Fruit fly (Drosophila melanogaster) S2 (cell line): ENCODE results near the gene Mtr4.

ENCODE experiments used
- CG8478 ChIP-seq: fragments of >200 bp; optimal IDR thresholded peaks from 2 replicates; lab custom pipeline; 2018
- CTCF ChIP-seq, 2 experiments: fragments of >200 bp; optimal IDR thresholded peaks; 2 replicates each; lab custom pipeline; 2018

Gene Mtr4

DNA sequence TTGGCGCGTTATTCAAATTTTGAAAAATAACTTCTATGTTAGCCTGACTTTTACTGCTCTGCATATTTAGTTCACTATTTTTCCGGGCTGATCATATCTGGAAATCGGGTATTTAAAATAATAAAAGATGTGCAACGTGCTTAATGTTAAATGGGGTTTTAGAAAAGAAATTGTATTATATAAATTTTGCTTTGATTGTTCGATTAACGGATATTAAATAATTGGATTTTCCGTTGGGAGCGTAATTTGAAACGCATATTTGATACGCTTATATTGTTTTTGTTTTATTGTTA, 3.9 kb upstream of the Mtr4 start:
- no peak for TF ChIP-seq CG8478 (lab: Kevin White, UChicago)
- no peak for TF ChIP-seq CTCF (optimal IDR thresholded peaks at IDR 0.05; lab: Kevin White, UChicago)

DNA sequence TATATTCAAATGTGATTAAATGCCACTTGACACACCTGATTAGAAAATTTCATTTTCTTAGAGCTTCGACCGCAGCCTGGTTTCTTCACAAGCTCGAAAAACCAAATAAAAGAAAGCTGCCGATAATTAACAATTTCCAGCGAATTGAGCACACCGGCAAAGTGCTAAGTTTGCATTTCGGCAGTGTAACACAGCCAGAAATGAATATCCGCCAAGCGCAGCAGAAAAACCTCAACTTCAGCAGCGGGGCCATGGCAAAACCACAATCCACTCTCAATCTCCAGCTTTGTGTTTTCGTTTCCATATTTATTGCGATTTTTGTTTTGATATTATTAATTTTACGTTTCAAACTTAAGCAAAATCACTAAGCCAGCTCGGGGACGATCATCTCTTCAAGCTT, 2.8 kb upstream of the Mtr4 start:
- TF ChIP-seq CTCF (optimal IDR thresholded peaks at IDR 0.05; lab: Kevin White, UChicago) (no peak), CG8478 (lab: Kevin White, UChicago) (no peak)

DNA sequence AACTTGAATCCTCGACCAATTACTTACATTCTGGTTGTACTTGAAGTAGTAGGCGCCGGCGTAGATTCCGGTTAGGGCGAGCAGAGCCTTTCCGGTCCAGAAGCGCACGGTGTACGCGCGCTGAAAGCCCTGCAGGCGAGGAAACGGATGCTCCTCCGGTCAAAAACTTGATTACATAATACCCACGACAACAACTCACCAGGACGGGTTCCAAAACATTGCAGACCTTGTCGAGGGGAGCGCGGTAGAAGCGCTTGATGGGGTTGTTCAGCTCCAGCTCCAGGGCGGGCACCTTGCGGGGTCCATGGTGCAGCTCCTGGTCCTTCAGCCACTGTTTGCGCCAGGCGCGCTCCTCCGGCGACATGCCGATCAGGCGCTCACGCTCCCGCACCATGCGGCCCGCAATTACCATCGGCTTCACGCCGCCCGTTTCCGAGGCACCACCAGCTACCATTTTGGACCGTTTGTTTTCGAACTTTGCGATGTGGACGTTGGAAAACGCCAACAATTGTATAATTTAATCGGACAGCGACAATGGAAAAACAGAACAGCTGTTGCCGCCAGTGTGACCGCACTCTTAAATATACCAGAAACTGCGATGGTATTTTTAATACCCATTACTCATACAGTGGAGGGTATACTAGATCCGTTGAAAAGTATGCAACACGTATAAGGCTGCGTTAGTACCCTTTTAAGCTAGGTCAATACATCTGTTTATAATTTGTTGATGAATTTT, 1.4 kb upstream of the Mtr4 start, which contains the start of gene ND-B17:
TSS of gene ND-B17 (minus strand) at position 556 of the 736 bp plus-strand sequence.
- TF ChIP-seq CTCF (optimal IDR thresholded peaks at IDR 0.05; lab: Kevin White, UChicago) (no peak), CG8478 (lab: Kevin White, UChicago) (no peak)

DNA sequence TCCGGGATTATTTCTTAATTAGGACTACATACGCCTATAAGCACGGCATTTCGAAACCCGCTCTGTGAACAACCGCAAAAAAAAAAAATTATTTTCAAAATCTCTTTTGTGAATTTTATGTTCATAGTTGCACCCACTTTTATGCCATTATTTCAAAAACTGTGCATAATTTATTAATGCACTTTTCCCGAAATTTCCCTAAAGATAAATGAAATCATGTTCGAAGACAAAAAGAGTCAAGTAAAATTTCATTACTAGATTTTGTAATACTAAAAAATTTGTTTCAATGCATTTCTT, 856 bp upstream of the Mtr4 start:
- TF ChIP-seq CG8478 (lab: Kevin White, UChicago), result no peak
- TF ChIP-seq CTCF (optimal IDR thresholded peaks at IDR 0.05; lab: Kevin White, UChicago), result no peak

DNA sequence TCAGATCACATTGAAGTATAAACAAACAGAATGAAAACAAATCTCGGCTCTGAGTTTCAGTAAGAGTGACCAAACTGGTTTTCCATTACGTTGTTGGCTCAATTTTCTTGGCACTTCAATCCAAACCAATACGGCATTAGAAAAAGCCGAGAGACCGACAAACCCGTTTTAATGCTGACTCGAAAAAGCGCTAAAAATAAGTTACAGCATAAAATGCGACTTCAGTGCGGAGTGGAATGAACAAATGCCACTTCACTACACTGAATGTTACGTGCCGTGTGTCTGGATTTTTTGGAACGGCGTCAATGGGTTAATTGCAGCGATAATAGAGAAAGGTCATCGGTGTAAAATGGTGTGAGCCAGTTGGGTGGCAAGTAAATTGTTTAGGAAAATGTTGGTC, 8.6 kb downstream of the Mtr4 start:
- TF ChIP-seq CG8478 (lab: Kevin White, UChicago) (no peak), CTCF (optimal IDR thresholded peaks at IDR 0.05; lab: Kevin White, UChicago) (no peak)

DNA sequence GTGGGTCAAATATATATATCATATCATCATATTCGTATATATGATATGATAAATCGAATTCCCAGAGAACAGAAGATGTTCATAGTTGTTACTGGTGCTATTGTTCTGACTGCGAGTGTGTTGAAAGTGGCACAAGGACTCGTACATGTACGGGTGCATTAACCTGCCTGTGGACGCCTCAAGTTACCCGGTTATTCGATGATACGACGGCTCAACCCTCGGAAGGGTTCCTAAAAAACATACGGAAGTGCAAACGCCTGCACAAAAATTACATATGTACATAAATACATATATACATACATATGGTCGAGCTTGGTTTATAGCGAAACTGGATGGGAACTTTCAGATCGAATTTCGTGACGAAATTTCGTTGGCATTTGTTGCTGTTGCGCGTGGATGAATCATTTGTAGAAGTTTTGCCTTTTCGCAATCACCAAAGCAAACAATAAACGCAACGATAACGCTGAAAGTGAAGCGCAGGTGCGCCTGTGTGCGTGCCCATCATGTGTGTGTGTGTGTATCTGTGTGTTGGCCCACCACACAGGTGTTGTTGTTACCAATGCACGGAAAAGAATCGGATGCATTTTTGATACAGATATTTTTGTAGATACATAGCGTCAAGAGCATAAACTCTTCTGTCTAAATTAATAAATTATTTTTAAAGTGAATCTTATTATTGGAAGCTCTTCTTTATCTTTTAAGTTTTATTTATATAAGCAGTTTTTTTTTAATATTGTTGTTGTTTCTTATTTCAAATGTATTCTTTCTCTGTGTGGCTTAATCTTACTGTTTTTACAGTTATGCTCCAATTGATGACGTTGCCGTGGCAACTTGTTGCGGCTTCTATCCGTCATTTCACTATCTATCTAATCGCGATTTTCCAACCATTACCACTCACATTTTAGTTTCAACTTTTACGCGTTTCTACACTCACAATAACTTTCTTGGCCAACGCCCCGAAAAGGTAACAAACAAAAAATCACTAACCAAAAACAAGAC, 9.6 kb downstream of the Mtr4 start:
- TF ChIP-seq CG8478 (lab: Kevin White, UChicago) (no peak), CTCF (optimal IDR thresholded peaks at IDR 0.05; lab: Kevin White, UChicago) (no peak)

DNA sequence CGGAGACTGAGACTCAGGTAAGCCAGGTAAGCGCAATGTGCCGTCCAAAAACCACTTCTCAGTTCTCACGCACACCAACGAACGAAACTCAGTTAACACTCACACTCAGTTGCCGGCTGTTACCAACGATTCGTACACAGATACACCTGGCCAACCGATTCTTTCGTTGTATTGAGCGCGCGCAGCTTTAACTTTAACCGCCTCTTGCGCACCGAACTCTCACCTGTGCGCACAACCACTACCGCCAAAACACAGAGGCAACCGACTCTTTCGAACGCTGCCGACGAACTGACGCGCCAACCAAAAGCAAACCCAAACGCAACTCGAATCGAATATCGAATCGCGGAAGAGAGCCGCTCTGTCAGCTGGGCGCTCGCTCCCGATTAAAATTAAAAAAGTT, 10.4 kb downstream of the Mtr4 start, which contains the start of gene Gli:
TSS of gene Gli (minus strand) at position 293 of the 400 bp plus-strand sequence.
- no peak for TF ChIP-seq CTCF (optimal IDR thresholded peaks at IDR 0.05; lab: Kevin White, UChicago)
- no peak for TF ChIP-seq CG8478 (lab: Kevin White, UChicago)

DNA sequence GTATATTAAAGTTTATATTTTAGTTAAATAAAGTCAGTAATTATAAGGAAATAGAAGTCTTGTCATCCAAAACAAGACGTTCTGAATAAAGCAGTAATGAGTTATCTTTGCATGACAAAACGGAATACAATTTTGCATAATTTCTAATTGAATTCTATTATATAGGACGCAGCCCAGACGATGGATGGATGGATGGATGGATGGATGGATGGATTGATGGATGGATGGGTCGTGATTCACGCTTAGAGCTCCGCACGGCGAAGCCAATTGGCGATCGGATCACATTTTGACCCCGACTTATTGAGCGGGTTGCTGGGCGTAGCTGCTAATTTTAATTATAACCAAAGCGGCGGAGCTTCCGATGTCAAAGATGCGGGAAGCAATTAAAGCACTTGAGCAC, 11.3 kb downstream of the Mtr4 start:
- TF ChIP-seq CTCF (optimal IDR thresholded peaks at IDR 0.05; lab: Kevin White, UChicago) (no peak), CG8478 (lab: Kevin White, UChicago) (no peak)

DNA sequence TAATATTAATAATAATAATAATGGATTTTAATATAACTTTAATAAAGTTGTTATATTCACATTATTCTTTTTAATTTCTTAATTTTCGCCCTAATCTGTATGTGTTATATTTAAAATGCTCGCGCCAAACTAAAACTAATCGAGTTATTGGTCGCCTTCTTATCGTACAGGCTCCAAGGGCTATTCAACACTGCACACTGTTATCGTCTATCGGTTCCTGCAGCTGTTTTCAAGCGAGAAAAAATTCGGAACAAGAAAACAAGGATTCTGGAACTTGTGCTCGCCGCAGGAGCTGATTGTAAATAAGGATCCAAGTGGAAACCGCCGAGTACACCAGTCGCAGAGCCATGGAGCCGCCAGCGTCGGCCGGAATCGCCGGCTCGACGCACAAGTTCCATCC, 12.0 kb downstream of the Mtr4 start, which contains the start of gene CG3793:
TSS of gene CG3793 (plus strand) at position 192 of the 400 bp plus-strand sequence.
- no peak for TF ChIP-seq CTCF (optimal IDR thresholded peaks at IDR 0.05; lab: Kevin White, UChicago)
- no peak for TF ChIP-seq CG8478 (lab: Kevin White, UChicago)

DNA sequence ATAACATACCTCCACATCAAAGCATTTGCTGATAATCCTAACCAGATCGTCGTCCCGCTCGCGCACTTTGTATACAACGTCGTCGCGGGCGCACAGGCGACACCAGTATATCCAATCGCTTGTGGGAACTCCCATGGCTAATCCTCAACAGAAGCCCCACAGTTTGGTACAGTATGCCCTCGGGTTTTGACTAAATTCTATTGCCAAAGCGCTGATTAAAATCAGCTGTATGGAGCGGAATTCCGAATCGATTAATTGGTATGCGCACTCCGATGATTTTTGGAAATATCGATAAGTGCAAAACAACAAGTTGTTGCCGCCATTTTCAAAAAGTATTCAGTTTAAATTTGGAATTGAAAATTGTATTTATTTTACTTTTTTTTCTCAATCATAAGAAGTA, 16.0 kb downstream of the Mtr4 start, which contains the start of gene wek:
TSS of gene wek (minus strand) at position 253 of the 400 bp plus-strand sequence.
- TF ChIP-seq CG8478 (lab: Kevin White, UChicago) (no peak), CTCF (optimal IDR thresholded peaks at IDR 0.05; lab: Kevin White, UChicago) (no peak)

DNA sequence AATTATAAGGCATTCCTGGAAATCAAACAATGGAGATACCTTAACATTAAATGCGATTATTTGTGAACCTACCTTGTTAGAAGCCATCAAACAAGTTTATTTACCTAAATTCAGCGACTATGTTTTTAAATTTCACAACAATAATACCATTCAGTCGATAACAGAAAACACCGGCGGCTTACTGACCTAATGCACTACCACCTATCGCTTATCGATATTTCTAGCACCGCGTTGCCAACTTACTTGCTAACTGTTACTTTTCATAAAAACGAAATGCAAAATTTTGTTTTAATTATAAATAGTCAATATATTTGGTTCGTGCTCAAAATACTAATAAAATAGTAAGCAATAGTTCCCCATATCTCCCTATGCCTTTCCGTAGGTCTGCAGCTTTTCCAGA, 18.9 kb downstream of the Mtr4 start, which contains the start of gene Ku80:
TSS of gene Ku80 (minus strand) at position 182 of the 400 bp plus-strand sequence.
- TF ChIP-seq CG8478 (lab: Kevin White, UChicago) (no peak), CTCF (optimal IDR thresholded peaks at IDR 0.05; lab: Kevin White, UChicago) (no peak)

DNA sequence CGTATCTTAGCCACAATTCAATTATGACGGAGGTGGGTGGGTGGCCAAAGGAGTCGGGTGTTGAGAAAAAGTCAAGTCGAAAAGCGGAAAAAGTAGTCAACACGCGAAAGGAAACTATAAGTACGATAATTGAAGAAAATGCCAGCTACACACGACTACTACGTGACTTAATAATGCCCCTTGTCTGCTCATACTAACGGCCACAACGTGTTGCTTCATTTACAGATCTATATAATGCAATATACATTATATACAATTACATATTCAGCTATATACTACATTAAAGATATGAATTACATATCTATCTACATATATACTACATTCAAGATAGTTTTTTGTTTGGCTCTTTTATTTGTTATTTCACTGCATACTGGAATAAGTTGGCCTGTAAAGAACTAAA, 20.9 kb downstream of the Mtr4 start, which contains the start of gene CG31826:
TSS of gene CG31826 (minus strand) at position 101 of the 400 bp plus-strand sequence.
- TF ChIP-seq CG8478 (lab: Kevin White, UChicago) (no peak), CTCF (optimal IDR thresholded peaks at IDR 0.05; lab: Kevin White, UChicago) (no peak)

DNA sequence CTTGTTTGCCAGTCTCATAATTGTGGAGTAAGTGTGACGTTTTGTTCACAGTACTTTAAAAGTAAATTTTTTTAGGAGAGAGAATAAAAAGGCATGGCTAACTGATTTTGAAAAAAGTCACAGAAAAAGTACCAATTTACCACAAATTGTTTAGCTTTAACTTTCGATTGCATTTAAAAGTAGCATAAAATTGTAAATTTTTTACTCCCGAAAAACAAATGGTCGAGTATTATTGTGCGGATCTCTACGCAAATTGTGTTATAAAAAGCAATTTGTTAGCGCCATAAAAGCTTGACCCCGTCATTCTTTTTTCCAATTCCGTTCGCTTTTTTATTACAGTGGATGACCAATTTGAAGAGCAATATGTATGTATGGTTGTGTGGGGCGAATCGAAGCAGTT, 24.7 kb downstream of the Mtr4 start, which contains the start of gene CG43760:
TSS of gene CG43760 (minus strand) at position 101 of the 400 bp plus-strand sequence.
- TF ChIP-seq CG8478 (lab: Kevin White, UChicago) (no peak), CTCF (optimal IDR thresholded peaks at IDR 0.05; lab: Kevin White, UChicago) (no peak)

DNA sequence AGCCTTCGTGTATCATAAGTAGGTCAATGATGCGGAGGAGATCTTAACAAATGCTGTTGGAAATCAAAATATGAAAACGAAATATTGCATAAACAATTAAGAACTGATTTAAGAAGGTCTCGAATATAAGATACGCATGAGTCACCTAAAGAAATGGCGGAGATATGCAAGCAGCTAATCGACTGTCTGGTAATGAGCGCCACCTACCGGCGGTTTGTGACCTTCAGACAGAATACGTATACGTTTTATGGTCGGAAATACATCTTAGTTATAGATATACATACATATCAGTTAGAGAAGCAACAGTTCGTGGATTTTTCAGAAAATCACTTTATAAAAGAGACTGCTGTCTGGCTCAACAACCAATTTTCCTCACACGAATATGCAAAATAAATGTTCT, 30.9 kb downstream of the Mtr4 start:
- TF ChIP-seq CTCF (optimal IDR thresholded peaks at IDR 0.05; lab: Kevin White, UChicago), result peak; percentile 80 to 83
- no peak for TF ChIP-seq CG8478 (lab: Kevin White, UChicago)

DNA sequence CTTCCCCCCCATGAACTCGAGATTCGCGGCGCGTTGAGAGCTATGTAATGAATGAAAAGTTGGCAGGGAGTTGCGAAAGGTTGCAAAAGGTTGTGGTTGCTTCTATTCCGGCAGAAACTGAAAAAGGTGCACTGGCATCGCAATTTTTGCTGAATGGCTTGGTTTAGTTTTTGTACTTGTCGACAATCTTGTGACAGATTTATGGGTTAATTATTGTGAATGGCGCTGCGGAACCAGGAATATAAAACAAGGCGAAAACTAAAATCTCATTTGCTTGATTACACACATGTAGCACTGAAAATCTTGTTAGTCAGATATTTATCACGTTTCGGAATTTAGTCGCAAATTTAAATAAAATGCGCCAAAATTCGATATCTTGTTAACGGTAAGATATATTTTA, 31.7 kb downstream of the Mtr4 start, which contains the start of gene t-Grip91:
TSS of gene t-Grip91 (plus strand) at position 301 of the 400 bp plus-strand sequence.
- TF ChIP-seq CTCF (optimal IDR thresholded peaks at IDR 0.05; lab: Kevin White, UChicago) (no peak), CG8478 (lab: Kevin White, UChicago) (no peak)
